Worm (Caenorhabditis elegans) whole organism, L3 larva: ENCODE measurements around the gene tni-3.

ENCODE experiments used
- R02D3.7 ChIP-seq: fragments of 150-350 bp; optimal IDR thresholded peaks from 2 replicates; lab custom pipeline; 2014; ENCODE audit warnings: missing biosample characterization, missing genetic modification characterization
- ZK546.5 ChIP-seq: sonication (generic microtip); optimal IDR thresholded peaks from 2 replicates; lab custom pipeline; 2017; ENCODE audit warnings: missing biosample characterization, missing genetic modification characterization
- aly-2 ChIP-seq: fragments of 150-350 bp; optimal IDR thresholded peaks from 2 replicates; lab custom pipeline; 2014; ENCODE audit warnings: missing biosample characterization, missing genetic modification characterization
- ama-1 ChIP-seq: fragments of 150-350 bp; optimal IDR thresholded peaks from 2 replicates; lab custom pipeline; 2018
- ceh-16 ChIP-seq: sonication (generic microtip); optimal IDR thresholded peaks from 2 replicates; lab custom pipeline; 2017; ENCODE audit warnings: missing biosample characterization, missing genetic modification characterization
- ceh-28 ChIP-seq: fragments of 150-350 bp; optimal IDR thresholded peaks from 2 replicates; lab custom pipeline; 2014; ENCODE audit warnings: missing biosample characterization, missing genetic modification reagents, missing genetic modification characterization
- ceh-82 ChIP-seq: fragments of 150-350 bp; optimal IDR thresholded peaks from 2 replicates; lab custom pipeline; 2014; ENCODE audit warnings: missing biosample characterization, missing genetic modification characterization
- ceh-9 ChIP-seq: sonication (generic microtip); optimal IDR thresholded peaks from 2 replicates; lab custom pipeline; 2018; ENCODE audit warnings: missing biosample characterization, missing genetic modification characterization
- daf-12 ChIP-seq: fragments of 150-350 bp; optimal IDR thresholded peaks from 2 replicates; lab custom pipeline; 2014; ENCODE audit warnings: missing biosample characterization, missing genetic modification reagents, missing genetic modification characterization
- egl-5 ChIP-seq: fragments of 150-350 bp; optimal IDR thresholded peaks from 2 replicates; lab custom pipeline; 2017; ENCODE audit warnings: missing biosample characterization, missing genetic modification reagents, missing genetic modification characterization, inconsistent platforms
- elt-2 ChIP-seq: sonication (generic microtip); optimal IDR thresholded peaks from 2 replicates; lab custom pipeline; 2016; ENCODE audit warnings: missing genetic modification reagents, mild to moderate bottlenecking, missing genetic modification characterization, missing compliant biosample characterization
- elt-3 ChIP-seq, 3 experiments: fragments of 150-350 bp in 1 of 3; sonication (generic microtip) in 2 of 3; optimal IDR thresholded peaks; 2 replicates in 2 of 3; 4 replicates in 1 of 3; lab custom pipeline; 2014 to 2017; ENCODE audit warnings: missing biosample characterization in 3 of 3, missing genetic modification characterization in 3 of 3
- eor-1 ChIP-seq, 2 experiments: fragments of 150-350 bp; optimal IDR thresholded peaks; 2 replicates each; lab custom pipeline; 2014 to 2018; ENCODE audit warnings: missing biosample characterization in 2 of 2, missing genetic modification characterization in 2 of 2
- fkh-10 ChIP-seq: sonication (generic microtip); optimal IDR thresholded peaks from 2 replicates; lab custom pipeline; 2017; ENCODE audit warnings: missing biosample characterization, missing genetic modification reagents, missing genetic modification characterization
- fkh-2 ChIP-seq: fragments of 150-350 bp; optimal IDR thresholded peaks from 2 replicates; lab custom pipeline; 2014; ENCODE audit warnings: missing biosample characterization, missing genetic modification reagents, missing genetic modification characterization
- fos-1 ChIP-seq: fragments of 150-350 bp; optimal IDR thresholded peaks from 2 replicates; lab custom pipeline; 2014; ENCODE audit warnings: missing biosample characterization, missing genetic modification characterization
- hmg-11 ChIP-seq: sonication (generic microtip); optimal IDR thresholded peaks from 2 replicates; lab custom pipeline; 2016; ENCODE audit warnings: missing genetic modification characterization, missing compliant biosample characterization
- jun-1 ChIP-seq: fragments of 150-350 bp; optimal IDR thresholded peaks from 2 replicates; lab custom pipeline; 2014; ENCODE audit warnings: missing biosample characterization, missing genetic modification reagents, missing genetic modification characterization
- lin-15B ChIP-seq: fragments of 150-350 bp; optimal IDR thresholded peaks from 2 replicates; lab custom pipeline; 2014; ENCODE audit warnings: missing biosample characterization, missing genetic modification characterization
- lin-39 ChIP-seq: fragments of 150-350 bp; optimal IDR thresholded peaks from 2 replicates; lab custom pipeline; 2018; ENCODE audit warnings: missing biosample characterization, missing genetic modification reagents, missing genetic modification characterization
- lsy-12 ChIP-seq: sonication (generic microtip); optimal IDR thresholded peaks from 2 replicates; lab custom pipeline; 2016; ENCODE audit warnings: mild to moderate bottlenecking, missing genetic modification characterization, missing compliant biosample characterization
- mdl-1 ChIP-seq: fragments of 150-350 bp; optimal IDR thresholded peaks from 2 replicates; lab custom pipeline; 2014; ENCODE audit warnings: missing biosample characterization, missing genetic modification characterization
- mml-1 ChIP-seq: fragments of 150-350 bp; sonication (generic microtip); optimal IDR thresholded peaks from 3 replicates; lab custom pipeline; 2014; ENCODE audit warnings: missing biosample characterization, missing genetic modification characterization
- nhr-11 ChIP-seq: fragments of 150-350 bp; optimal IDR thresholded peaks from 2 replicates; lab custom pipeline; 2014; ENCODE audit warnings: missing biosample characterization, missing genetic modification characterization
- nhr-25 ChIP-seq: sonication (generic microtip); optimal IDR thresholded peaks from 2 replicates; lab custom pipeline; 2017; ENCODE audit warnings: missing biosample characterization, missing genetic modification characterization
- nhr-43 ChIP-seq: sonication (generic microtip); optimal IDR thresholded peaks from 2 replicates; lab custom pipeline; 2016; ENCODE audit warnings: mild to moderate bottlenecking, missing genetic modification characterization, missing compliant biosample characterization; ENCODE audit not compliant: poor library complexity, severe bottlenecking
- nhr-67 ChIP-seq: fragments of 150-350 bp; optimal IDR thresholded peaks from 2 replicates; lab custom pipeline; 2014; ENCODE audit warnings: missing biosample characterization, missing genetic modification characterization
- nhr-76 ChIP-seq: fragments of 150-350 bp; sonication (generic microtip); optimal IDR thresholded peaks from 5 replicates; lab custom pipeline; 2014; ENCODE audit warnings: missing biosample characterization, missing genetic modification characterization
- nhr-77 ChIP-seq: fragments of 150-350 bp; optimal IDR thresholded peaks from 2 replicates; lab custom pipeline; 2014; ENCODE audit warnings: missing biosample characterization, missing genetic modification characterization
- pha-4 ChIP-seq: fragments of 150-350 bp; optimal IDR thresholded peaks from 2 replicates; lab custom pipeline; 2014; ENCODE audit warnings: missing biosample characterization, missing genetic modification reagents, missing genetic modification characterization
- pqm-1 ChIP-seq: fragments of 150-350 bp; optimal IDR thresholded peaks from 2 replicates; lab custom pipeline; 2017; ENCODE audit warnings: missing biosample characterization, missing genetic modification characterization, inconsistent platforms
- snpc-4 ChIP-seq: fragments of 150-350 bp; optimal IDR thresholded peaks from 2 replicates; lab custom pipeline; 2014; ENCODE audit warnings: missing biosample characterization, missing genetic modification characterization
- unc-39 ChIP-seq: sonication (generic microtip); optimal IDR thresholded peaks from 4 replicates; lab custom pipeline; 2017; ENCODE audit warnings: missing biosample characterization, missing genetic modification characterization
- unc-62 ChIP-seq: fragments of 150-350 bp; sonication (generic microtip); optimal IDR thresholded peaks from 4 replicates; lab custom pipeline; 2014; ENCODE audit warnings: missing biosample characterization, missing genetic modification reagents, missing genetic modification characterization
- zag-1 ChIP-seq: fragments of 150-350 bp; optimal IDR thresholded peaks from 2 replicates; lab custom pipeline; 2014; ENCODE audit warnings: missing biosample characterization, missing genetic modification characterization
- ztf-11 ChIP-seq: fragments of 150-350 bp; optimal IDR thresholded peaks from 2 replicates; lab custom pipeline; 2014; ENCODE audit warnings: missing biosample characterization, missing genetic modification characterization
- ztf-4 ChIP-seq: fragments of 150-350 bp; optimal IDR thresholded peaks from 2 replicates; lab custom pipeline; 2014; ENCODE audit warnings: missing biosample characterization, missing genetic modification characterization

The tni-3 gene

DNA sequence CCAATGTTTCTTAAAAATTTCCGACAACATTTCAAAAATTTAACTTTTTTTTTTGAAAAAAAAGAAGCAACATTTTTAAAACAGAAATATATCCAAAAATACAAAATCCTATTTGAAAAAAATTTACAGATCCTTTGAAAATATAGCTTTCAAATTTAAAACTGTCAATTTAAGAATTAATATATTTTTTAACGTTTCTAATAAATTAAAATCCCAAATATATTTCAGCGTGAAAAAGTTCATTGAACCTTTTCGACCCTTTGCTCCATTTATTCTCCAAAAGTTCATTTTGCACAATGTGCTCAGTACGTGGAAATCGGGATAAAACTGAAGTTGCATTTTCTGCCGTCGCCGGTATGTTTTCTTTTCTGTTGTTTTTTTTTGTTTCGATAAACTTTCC, 2.1 kb downstream of the tni-3 start, which contains the start of gene phy-3:
Gene phy-3 (plus strand): TSS at position 301 of the 400 bp plus-strand sequence.
- TF ChIP-seq ceh-28 = no peak
- TF ChIP-seq daf-12 (tag; lab: Kevin White, UChicago) = no peak
- TF ChIP-seq zag-1 (tag; lab: Kevin White, UChicago) = no peak
- TF ChIP-seq aly-2 (tag; lab: Kevin White, UChicago) = no peak
- no peak for TF ChIP-seq unc-62 (GFP tag; lab: Kevin White, UChicago)
- no peak for TF ChIP-seq lsy-12
- TF ChIP-seq unc-39 (tag; lab: Kevin White, UChicago) = no peak
- TF ChIP-seq ceh-9 (tag; lab: Kevin White, UChicago) = no peak
- TF ChIP-seq R02D3.7 = no peak
- no peak for TF ChIP-seq pha-4
- TF ChIP-seq ZK546.5 (tag; lab: Kevin White, UChicago) = no peak
- TF ChIP-seq, all 47 proteins: peak for 0

DNA sequence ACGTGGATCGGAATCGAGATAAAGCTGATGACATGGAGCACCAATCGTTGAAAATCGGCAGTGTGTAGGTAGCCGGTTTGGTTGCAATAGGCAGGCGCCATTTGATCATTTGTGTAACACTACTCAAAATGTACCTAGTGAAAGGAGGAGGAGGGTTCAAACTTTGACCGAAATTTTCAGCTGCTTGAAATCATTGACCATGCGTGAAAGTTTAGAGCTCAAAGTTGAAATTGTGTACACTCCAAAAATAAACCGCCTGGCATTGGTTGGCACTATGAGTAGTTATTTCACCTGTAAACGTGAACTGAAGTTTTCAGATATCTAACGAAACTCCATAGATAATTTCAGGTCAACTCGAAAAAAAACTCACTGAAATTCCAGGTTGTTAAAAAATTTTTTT, 3.0 kb downstream of the tni-3 start, which contains the start of gene srh-215:
Gene srh-215 (minus strand): TSS at position 101 of the 400 bp plus-strand sequence.
- no peak for TF ChIP-seq jun-1 (tag; lab: Kevin White, UChicago)
- no peak for TF ChIP-seq pha-4
- TF ChIP-seq snpc-4 (tag; lab: Kevin White, UChicago) = no peak
- TF ChIP-seq mdl-1 (tag; lab: Kevin White, UChicago) = no peak
- TF ChIP-seq fkh-2 (tag; lab: Kevin White, UChicago) = no peak
- TF ChIP-seq nhr-25 (tag; lab: Kevin White, UChicago) = no peak
- TF ChIP-seq nhr-11 (tag; lab: Kevin White, UChicago) = no peak
- no peak for TF ChIP-seq nhr-76 (tag; lab: Kevin White, UChicago)
- no peak for TF ChIP-seq fkh-10
- TF ChIP-seq nhr-43 = no peak
- TF ChIP-seq nhr-67 (tag; lab: Kevin White, UChicago) = no peak
- TF ChIP-seq ceh-28 = no peak
- TF ChIP-seq mml-1 (tag; lab: Kevin White, UChicago) = no peak
- no peak for TF ChIP-seq nhr-77 (tag; lab: Kevin White, UChicago)
- TF ChIP-seq ZK546.5 (tag; lab: Kevin White, UChicago) = no peak

- TF ChIP-seq unc-39 (tag; lab: Kevin White, UChicago) = no peak
- no peak for TF ChIP-seq fkh-2 (tag; lab: Kevin White, UChicago)
- no peak for TF ChIP-seq lin-15B
- no peak for TF ChIP-seq eor-1 (tag; optimal IDR thresholded peaks at IDR 0.05; lab: Kevin White, UChicago)
- no peak for TF ChIP-seq ceh-82
- no peak for TF ChIP-seq ceh-28
- TF ChIP-seq nhr-25 (tag; lab: Kevin White, UChicago) = no peak
- TF ChIP-seq daf-12 (tag; lab: Kevin White, UChicago) = no peak
- TF ChIP-seq snpc-4 (tag; lab: Kevin White, UChicago) = no peak
- TF ChIP-seq ztf-4 (tag; lab: Kevin White, UChicago) = no peak
- no peak for TF ChIP-seq hmg-11 (tag; lab: Kevin White, UChicago)
- TF ChIP-seq lin-39 (tag; lab: Kevin White, UChicago) = no peak
- TF ChIP-seq nhr-67 (tag; lab: Kevin White, UChicago) = no peak
- TF ChIP-seq fkh-10 = no peak
- no peak for TF ChIP-seq ama-1 (lab: Kevin White, UChicago)
- TF ChIP-seq ceh-16 (tag; lab: Kevin White, UChicago) = no peak
Observed at ce11 chrV:16831310-16831709, 3.6 kb downstream of the tni-3 start.

ce11 chrV:16829396-16829795, 5.5 kb downstream of the tni-3 start, which contains the start of gene srh-214:
Gene srh-214 (minus strand): TSS chrV:16829755.
- TF ChIP-seq zag-1 (tag; lab: Kevin White, UChicago) = no peak
- TF ChIP-seq elt-2 (tag; lab: Kevin White, UChicago) = no peak
- TF ChIP-seq lin-39 (tag; lab: Kevin White, UChicago) = no peak
- no peak for TF ChIP-seq ZK546.5 (tag; lab: Kevin White, UChicago)
- no peak for TF ChIP-seq snpc-4 (tag; lab: Kevin White, UChicago)
- TF ChIP-seq nhr-43 = no peak
- TF ChIP-seq eor-1 (tag; optimal IDR thresholded peaks at IDR 0.05; lab: Kevin White, UChicago) = no peak
- TF ChIP-seq ztf-11 (tag; lab: Kevin White, UChicago) = no peak
- TF ChIP-seq fkh-10 = no peak
- no peak for TF ChIP-seq pqm-1 (tag; lab: Kevin White, UChicago)
- TF ChIP-seq fos-1 (tag; lab: Kevin White, UChicago) = no peak
- no peak for TF ChIP-seq egl-5
- TF ChIP-seq jun-1 (tag; lab: Kevin White, UChicago) = no peak
- TF ChIP-seq R02D3.7 = no peak
- no peak for TF ChIP-seq elt-3 (tag; optimal IDR thresholded peaks at IDR 0.05; lab: Kevin White, UChicago)
